Worm (Caenorhabditis elegans) whole organism, L4 larva: Measurements from ENCODE around the gene dnj-2.

ENCODE experiments used
- D1046.2 ChIP-seq: fragments of 200-800 bp; sonication (Bioruptor generic); IDR thresholded peaks from 2 replicates; pipeline ENCODE4 v1.3.6; 2022; ENCODE audit warnings: missing genetic modification characterization, missing compliant biosample characterization
- F44E2.7 ChIP-seq: fragments of 200-800 bp; sonication (Bioruptor generic); IDR thresholded peaks from 2 replicates; pipeline ENCODE4 v2.1.2; 2022; ENCODE audit warnings: missing genetic modification characterization, missing compliant biosample characterization
- Y105C5A.15 ChIP-seq: fragments of 200-800 bp; sonication (Bioruptor generic); IDR thresholded peaks from 2 replicates; pipeline ENCODE4 v1.3.6; 2022; ENCODE audit warnings: missing genetic modification characterization, missing compliant biosample characterization
- Y5F2A.4 ChIP-seq: fragments of 200-800 bp; sonication (Bioruptor generic); optimal IDR thresholded peaks from 2 replicates; lab custom pipeline; 2018; ENCODE audit warnings: mild to moderate bottlenecking, missing genetic modification characterization, missing compliant biosample characterization
- ZK337.2 ChIP-seq: fragments of 200-800 bp; sonication (Bioruptor generic); IDR thresholded peaks from 2 replicates; pipeline ENCODE4 v1.3.6; 2022; ENCODE audit warnings: missing genetic modification reagents, missing genetic modification characterization, missing compliant biosample characterization
- aha-1 ChIP-seq: fragments of 150-350 bp; peaks from one replicate; lab custom pipeline; 2014; ENCODE audit warnings: missing biosample characterization, missing genetic modification characterization
- ceh-20 ChIP-seq: fragments of 200-800 bp; sonication (Bioruptor generic); IDR thresholded peaks from 2 replicates; pipeline ENCODE4 v1.3.6; 2022; ENCODE audit warnings: missing genetic modification reagents, missing genetic modification characterization, missing compliant biosample characterization
- ceh-28 ChIP-seq: fragments of 150-350 bp; optimal IDR thresholded peaks from 2 replicates; lab custom pipeline; 2014; ENCODE audit warnings: missing biosample characterization, missing genetic modification reagents, missing genetic modification characterization
- ceh-32 ChIP-seq: sonication (generic microtip); optimal IDR thresholded peaks from 2 replicates; lab custom pipeline; 2016; ENCODE audit warnings: mild to moderate bottlenecking, missing genetic modification characterization, missing compliant biosample characterization; ENCODE audit not compliant: poor library complexity
- ceh-44 ChIP-seq: fragments of 200-800 bp; sonication (Bioruptor generic); IDR thresholded peaks from 2 replicates; pipeline ENCODE4 v1.3.6; 2022; ENCODE audit warnings: missing genetic modification reagents, missing genetic modification characterization, missing compliant biosample characterization
- ceh-82 ChIP-seq: sonication (generic microtip); optimal IDR thresholded peaks from 2 replicates; lab custom pipeline; 2017; ENCODE audit warnings: missing biosample characterization, missing genetic modification characterization
- ctbp-1 ChIP-seq: fragments of 200-800 bp; sonication (Bioruptor generic); IDR thresholded peaks from 2 replicates; pipeline ENCODE4 v1.3.6; 2022; ENCODE audit warnings: missing genetic modification reagents, missing genetic modification characterization, missing compliant biosample characterization
- daf-16 ChIP-seq, 3 experiments: sonication (generic microtip); optimal IDR thresholded peaks; 2 replicates each; lab custom pipeline; 2016 to 2017; ENCODE audit warnings: missing genetic modification characterization in 3 of 3, missing genetic modification reagents in 3 of 3, mild to moderate bottlenecking in 2 of 3, missing compliant biosample characterization in 2 of 3, missing biosample characterization in 1 of 3, moderate library complexity in 1 of 3
- dmd-9 ChIP-seq: fragments of 200-800 bp; sonication (Bioruptor generic); IDR thresholded peaks from 2 replicates; pipeline ENCODE4 v1.3.6; 2022; ENCODE audit warnings: missing genetic modification reagents, missing genetic modification characterization, missing compliant biosample characterization
- dpl-1 ChIP-seq: fragments of 150-350 bp; optimal IDR thresholded peaks from 2 replicates; lab custom pipeline; 2014; ENCODE audit warnings: missing biosample characterization, missing genetic modification reagents, missing genetic modification characterization
- egl-27 ChIP-seq: sonication (generic microtip); optimal IDR thresholded peaks from 3 replicates; lab custom pipeline; 2017; ENCODE audit warnings: missing biosample characterization, missing genetic modification reagents, missing genetic modification characterization
- egl-43 ChIP-seq: fragments of 200-800 bp; sonication (Bioruptor generic); IDR thresholded peaks from 2 replicates; pipeline ENCODE4 v1.3.6; 2022; ENCODE audit warnings: missing genetic modification reagents, missing genetic modification characterization, missing compliant biosample characterization
- fos-1 ChIP-seq: fragments of 150-350 bp; optimal IDR thresholded peaks from 2 replicates; lab custom pipeline; 2014; ENCODE audit warnings: missing biosample characterization, missing genetic modification characterization
- gei-8 ChIP-seq: fragments of 200-800 bp; sonication (Bioruptor generic); optimal IDR thresholded peaks from 2 replicates; lab custom pipeline; 2018; ENCODE audit warnings: mild to moderate bottlenecking, missing genetic modification characterization, missing compliant biosample characterization
- hlh-30 ChIP-seq: sonication (generic microtip); optimal IDR thresholded peaks from 2 replicates; lab custom pipeline; 2017; ENCODE audit warnings: antibody characterized with exemption, mild to moderate bottlenecking, missing genetic modification characterization, missing compliant biosample characterization; ENCODE audit not compliant: insufficient read depth
- hmg-1.1 ChIP-seq: fragments of 200-800 bp; sonication (Bioruptor generic); IDR thresholded peaks from 2 replicates; pipeline ENCODE4 v1.3.6; 2022; ENCODE audit warnings: missing genetic modification reagents, missing genetic modification characterization, missing compliant biosample characterization
- jun-1 ChIP-seq: fragments of 150-350 bp; optimal IDR thresholded peaks from 2 replicates; lab custom pipeline; 2014; ENCODE audit warnings: missing biosample characterization, missing genetic modification reagents, missing genetic modification characterization
- lsy-2 ChIP-seq, 2 experiments: fragments of 150-350 bp in 1 of 2; sonication (generic microtip) in 1 of 2; optimal IDR thresholded peaks; 2 replicates each; lab custom pipeline; 2014 to 2017; ENCODE audit warnings: missing biosample characterization in 2 of 2, missing genetic modification characterization in 2 of 2
- madf-5 ChIP-seq, 2 experiments: fragments of 200-800 bp; sonication (Bioruptor generic); IDR thresholded peaks; 2 replicates each; pipeline ENCODE4 v1.3.6; 2022; ENCODE audit warnings: missing compliant biosample characterization in 2 of 2, missing genetic modification characterization in 2 of 2
- mep-1 ChIP-seq: fragments of 150-350 bp; sonication (generic microtip); optimal IDR thresholded peaks from 3 replicates; lab custom pipeline; 2014; ENCODE audit warnings: missing biosample characterization, missing genetic modification characterization
- mxl-2 ChIP-seq: fragments of 200-800 bp; sonication (Bioruptor generic); conservative IDR thresholded peaks from 2 replicates; pipeline ENCODE4 v1.3.6; 2022; ENCODE audit warnings: missing genetic modification reagents, missing genetic modification characterization, missing compliant biosample characterization
- nhr-11 ChIP-seq: fragments of 150-350 bp; optimal IDR thresholded peaks from 2 replicates; lab custom pipeline; 2014; ENCODE audit warnings: missing biosample characterization, missing genetic modification characterization
- nhr-28 ChIP-seq: fragments of 150-350 bp; optimal IDR thresholded peaks from 2 replicates; lab custom pipeline; 2014; ENCODE audit warnings: missing biosample characterization, missing genetic modification characterization
- nhr-41 ChIP-seq: fragments of 200-800 bp; sonication (Bioruptor generic); IDR thresholded peaks from 2 replicates; pipeline ENCODE4 v1.3.6; 2022; ENCODE audit warnings: missing genetic modification reagents, missing genetic modification characterization, missing compliant biosample characterization
- nhr-76 ChIP-seq: fragments of 150-350 bp; optimal IDR thresholded peaks from 2 replicates; lab custom pipeline; 2014; ENCODE audit warnings: missing biosample characterization, missing genetic modification characterization
- php-3 ChIP-seq: fragments of 200-800 bp; sonication (Bioruptor generic); IDR thresholded peaks from 2 replicates; pipeline ENCODE4 v1.3.6; 2022; ENCODE audit warnings: missing genetic modification reagents, missing genetic modification characterization, missing compliant biosample characterization
- set-16 ChIP-seq: fragments of 200-800 bp; sonication (Bioruptor generic); IDR thresholded peaks from 2 replicates; pipeline ENCODE4 v1.3.6; 2022; ENCODE audit warnings: missing genetic modification reagents, missing genetic modification characterization, missing compliant biosample characterization
- snpc-4 ChIP-seq: fragments of 150-350 bp; optimal IDR thresholded peaks from 2 replicates; lab custom pipeline; 2014; ENCODE audit warnings: missing biosample characterization, missing genetic modification characterization
- spr-1 ChIP-seq: sonication (generic microtip); optimal IDR thresholded peaks from 2 replicates; lab custom pipeline; 2016; ENCODE audit warnings: mild to moderate bottlenecking, missing genetic modification characterization, missing compliant biosample characterization
- tag-97 ChIP-seq: fragments of 200-800 bp; sonication (Bioruptor generic); IDR thresholded peaks from 2 replicates; pipeline ENCODE4 v1.3.6; 2022; ENCODE audit warnings: missing genetic modification characterization, missing compliant biosample characterization
- unc-39 ChIP-seq: sonication (generic microtip); optimal IDR thresholded peaks from 2 replicates; lab custom pipeline; 2017; ENCODE audit warnings: missing biosample characterization, missing genetic modification characterization
- unc-62 ChIP-seq, 3 experiments: fragments of 150-350 bp in 1 of 3; sonication (generic microtip); optimal IDR thresholded peaks in 2 of 3; peaks in 1 of 3; 1 replicate in 1 of 3; 2 replicates in 2 of 3; lab custom pipeline; 2014 to 2017; ENCODE audit warnings: missing biosample characterization in 3 of 3, missing genetic modification characterization in 3 of 3, missing genetic modification reagents in 3 of 3, missing genotype in 1 of 3
- vab-7 ChIP-seq: fragments of 200-800 bp; sonication (Bioruptor generic); IDR thresholded peaks from 2 replicates; pipeline ENCODE4 v1.3.6; 2022; ENCODE audit warnings: missing genetic modification reagents, missing genetic modification characterization, missing compliant biosample characterization
- zag-1 ChIP-seq: fragments of 150-350 bp; optimal IDR thresholded peaks from 2 replicates; lab custom pipeline; 2014; ENCODE audit warnings: missing biosample characterization, missing genetic modification characterization
- zfp-3 ChIP-seq: fragments of 200-800 bp; sonication (Bioruptor generic); conservative IDR thresholded peaks from 2 replicates; pipeline ENCODE4 v1.3.6; 2022; ENCODE audit warnings: missing genetic modification reagents, missing genetic modification characterization, missing compliant biosample characterization
- ztf-11 ChIP-seq: fragments of 150-350 bp; optimal IDR thresholded peaks from 2 replicates; lab custom pipeline; 2014; ENCODE audit warnings: missing biosample characterization, missing genetic modification characterization
- ztf-7 ChIP-seq: fragments of 150-350 bp; optimal IDR thresholded peaks from 2 replicates; lab custom pipeline; 2014; ENCODE audit warnings: missing biosample characterization, missing genetic modification characterization

The dnj-2 gene

DNA sequence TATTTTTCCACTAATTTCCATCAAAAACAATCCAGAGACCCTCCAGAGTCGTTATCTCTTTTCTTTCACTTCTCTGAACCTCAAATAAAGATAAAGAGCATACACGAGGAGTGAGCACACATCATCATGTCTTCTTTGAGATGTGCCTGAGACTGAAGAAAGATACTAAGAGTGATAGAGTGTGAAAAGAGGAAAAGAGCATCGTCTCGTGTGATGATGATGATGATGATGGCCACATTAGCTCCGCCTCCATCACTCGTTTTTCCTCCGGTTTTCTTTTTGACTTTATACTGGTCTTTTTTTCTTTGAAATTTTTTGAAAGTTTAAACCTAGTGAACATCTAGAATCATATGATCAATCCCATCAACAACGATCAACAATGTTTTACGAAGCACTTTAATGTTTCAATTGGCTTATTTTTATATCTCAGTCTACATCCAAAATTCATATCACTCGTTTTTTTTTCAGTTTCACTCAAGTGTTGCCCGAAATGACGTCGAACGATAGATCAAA lies 40.2 kb upstream of the dnj-2 start, which contains the start of gene T01G1.2:
TSS of gene T01G1.2 (plus strand) at position 463 of the 513 bp plus-strand sequence.
- TF ChIP-seq ceh-32 (tag; lab: Kevin White, UChicago) (no peak), hlh-30 (peak; percentile 71), ZK337.2 (no peak), mep-1 (peak; percentile 11), unc-62 (GFP tag; optimal IDR thresholded peaks at IDR 0.05 in 1 of 2; lab: Kevin White, UChicago) (peak in 1 of 2 experiments; percentile 10), unc-62 (tag; optimal IDR thresholded peaks at IDR 0.05; lab: Kevin White, UChicago) (no peak), ceh-20 (GFP tag; lab: Robert Waterston, UW) (peak; percentile 33; the same call in 1 of the 2 replicates), daf-16 (GFP tag; optimal IDR thresholded peaks at IDR 0.05; lab: Kevin White, UChicago) (peak in 1 of 2 experiments; percentile 42), daf-16 (tag; optimal IDR thresholded peaks at IDR 0.05; lab: Kevin White, UChicago) (no peak), nhr-11 (tag; lab: Kevin White, UChicago) (peak; percentile 25)

ce11 chrIV:11352768-11353167 lies 39.0 kb upstream of the dnj-2 start:
- TF ChIP-seq ztf-11: no peak
- TF ChIP-seq ztf-7 (tag; lab: Kevin White, UChicago): no peak
- TF ChIP-seq zag-1: no peak
- no peak for TF ChIP-seq snpc-4
- TF ChIP-seq hmg-1.1 (GFP tag; lab: Robert Waterston, UW): peak; percentile 24; the same call in 1 of the 2 replicates
- no peak for TF ChIP-seq nhr-76
- 0 out of 2 replicates have a peak, but pooled peaks have one; percentile 5 for TF ChIP-seq set-16 (GFP tag; lab: Robert Waterston, UW)
- TF ChIP-seq mxl-2 (GFP tag; lab: Robert Waterston, UW): no peak
- TF ChIP-seq jun-1: no peak
- peak in 1 of 2 experiments; percentile 98 for TF ChIP-seq unc-62 (GFP tag; optimal IDR thresholded peaks at IDR 0.05 in 1 of 2; lab: Kevin White, UChicago)
- no peak for TF ChIP-seq unc-62 (tag; optimal IDR thresholded peaks at IDR 0.05; lab: Kevin White, UChicago)
- TF ChIP-seq ceh-20 (GFP tag; lab: Robert Waterston, UW): no peak

DNA sequence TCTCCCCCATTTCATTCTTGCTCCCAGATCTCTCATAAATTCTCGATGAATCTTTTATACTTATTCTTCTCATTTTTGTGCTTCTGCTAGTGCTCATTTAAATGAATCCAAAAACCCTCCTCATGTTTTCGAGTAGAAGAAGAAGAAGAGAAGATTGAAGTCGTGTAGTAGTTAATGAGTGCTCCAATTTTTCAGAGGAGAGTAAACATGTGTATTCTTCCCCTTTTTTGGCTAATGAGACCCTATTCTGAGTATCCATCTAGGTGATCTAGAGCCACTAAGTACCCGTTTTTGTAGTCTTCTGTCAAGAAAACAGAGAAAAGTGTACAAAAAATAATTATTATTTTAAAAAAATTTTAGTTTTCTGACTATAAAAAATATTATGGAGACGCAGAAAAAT lies 37.8 kb upstream of the dnj-2 start:
- TF ChIP-seq nhr-28 (no peak), dpl-1 (GFP tag; lab: Kevin White, UChicago) (no peak), hmg-1.1 (GFP tag; lab: Robert Waterston, UW) (no peak), set-16 (GFP tag; lab: Robert Waterston, UW) (no peak), zfp-3 (GFP tag; lab: Robert Waterston, UW) (no peak), ceh-82 (no peak), unc-39 (tag; lab: Kevin White, UChicago) (no peak), Y105C5A.15 (no peak)
- TF ChIP-seq, all 104 proteins: peak for 0

- TF ChIP-seq D1046.2 (GFP tag; lab: Robert Waterston, UW) (no peak), aha-1 (tag; lab: Kevin White, UChicago) (peak; percentile 67), nhr-41 (GFP tag; lab: Robert Waterston, UW) (no peak), ceh-28 (tag; lab: Kevin White, UChicago) (no peak), F44E2.7 (GFP tag; lab: Robert Waterston, UW) (no peak), egl-43 (no peak), ctbp-1 (GFP tag; lab: Robert Waterston, UW) (no peak), ceh-44 (GFP tag; lab: Robert Waterston, UW) (no peak), madf-5 (GFP tag; IDR thresholded peaks at IDR 0.05; lab: Robert Waterston, UW) (no peak), jun-1 (no peak), egl-27 (tag; lab: Kevin White, UChicago) (no peak), dmd-9 (GFP tag; lab: Robert Waterston, UW) (no peak), nhr-11 (tag; lab: Kevin White, UChicago) (peak; percentile 61), tag-97 (GFP tag; lab: Robert Waterston, UW) (no peak), vab-7 (GFP tag; lab: Robert Waterston, UW) (no peak), php-3 (no peak), ZK337.2 (peak; percentile 60; the same call in 1 of the 2 replicates), gei-8 (GFP tag; lab: Kevin White, UChicago) (no peak), fos-1 (tag; lab: Kevin White, UChicago) (no peak), spr-1 (tag; lab: Kevin White, UChicago) (no peak), Y5F2A.4 (GFP tag; lab: Kevin White, UChicago) (no peak), ztf-7 (tag; lab: Kevin White, UChicago) (no peak), lsy-2 (tag; optimal IDR thresholded peaks at IDR 0.05; lab: Kevin White, UChicago) (no peak)
Measured at ce11 chrIV:11350809-11351208, 37.0 kb upstream of the dnj-2 start.
